Worm (Caenorhabditis elegans): ENCODE measurements around the gene F46G10.2.

The F46G10.2 gene

DNA sequence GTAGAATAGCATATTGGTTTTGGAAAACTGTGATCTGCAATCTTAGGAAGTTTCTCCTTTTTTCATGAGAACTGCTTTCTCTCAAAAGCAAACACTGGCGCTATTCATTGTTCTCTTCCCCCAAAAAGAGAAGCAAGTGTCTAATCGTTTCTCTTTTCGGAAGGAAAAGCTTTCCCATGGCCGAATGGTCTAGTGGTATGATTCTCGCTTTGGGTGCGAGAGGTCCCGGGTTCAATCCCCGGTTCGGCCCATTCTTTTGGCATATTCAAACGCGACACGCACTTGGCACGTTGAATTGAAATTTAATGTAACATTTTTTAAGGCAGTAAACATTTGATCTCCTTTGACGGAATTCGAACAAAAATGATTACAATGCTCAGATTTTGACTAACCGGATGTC is 14.9 kb upstream of the F46G10.2 start (continued):
- 0 out of 2 replicates have a peak, but pooled peaks have one; percentile 11 for TF ChIP-seq madf-9 (GFP tag; conservative IDR thresholded peaks at IDR 0.05)
- TF ChIP-seq mep-1 (tag; optimal IDR thresholded peaks at IDR 0.05): no peak
- 0 out of 2 replicates have a peak, but pooled peaks have one; percentile 11 for TF ChIP-seq T26A8.4 (GFP tag; IDR thresholded peaks at IDR 0.05)
- peak; percentile 62; the same call in 1 of the 2 replicates for TF ChIP-seq pha-4 (GFP tag; IDR thresholded peaks at IDR 0.05)
- no peak for TF ChIP-seq pha-4 (tag; optimal IDR thresholded peaks at IDR 0.05)
- peak; percentile 40 for TF ChIP-seq nhr-48 (tag; optimal IDR thresholded peaks at IDR 0.05)
- TF ChIP-seq ama-1 (optimal IDR thresholded peaks at IDR 0.05): no peak
- TF ChIP-seq mes-2 (tag; optimal IDR thresholded peaks at IDR 0.05; ENCODE audit: poor library complexity, severe bottlenecking): peak; percentile 41

DNA sequence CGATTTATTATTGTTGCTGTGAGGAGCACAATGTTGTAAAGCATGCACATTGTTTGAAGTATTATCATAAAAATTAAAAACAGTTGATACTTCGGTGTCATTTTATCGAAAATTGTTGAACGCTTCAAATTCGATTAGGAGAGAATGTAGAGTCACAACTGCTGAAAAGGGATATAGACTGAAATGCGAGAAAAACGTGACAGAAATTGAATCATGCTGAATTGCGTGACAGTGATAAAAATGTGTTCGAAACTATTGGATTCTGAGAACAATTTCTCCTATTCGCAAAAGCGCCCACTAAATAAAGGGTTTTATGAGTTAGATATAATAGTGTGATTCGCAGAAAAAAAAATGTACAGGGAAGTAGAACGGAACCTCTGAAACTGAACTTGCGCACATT is 14.0 kb upstream of the F46G10.2 start, which contains the start of gene srxa-8:
Gene srxa-8, minus strand, starts transcription at position 101 of the 400 bp plus-strand sequence.
- TF ChIP-seq mes-2 (tag; optimal IDR thresholded peaks at IDR 0.05; ENCODE audit: poor library complexity, severe bottlenecking) (no peak), nhr-28 (tag; optimal IDR thresholded peaks at IDR 0.05) (no peak), ztf-11 (tag; optimal IDR thresholded peaks at IDR 0.05) (no peak), dmd-6 (GFP tag; IDR thresholded peaks at IDR 0.05) (no peak), ZK337.2 (GFP tag; IDR thresholded peaks at IDR 0.05) (no peak), vab-7 (GFP tag; IDR thresholded peaks at IDR 0.05) (no peak), spr-1 (tag; optimal IDR thresholded peaks at IDR 0.05) (no peak), ceh-32 (tag; optimal IDR thresholded peaks at IDR 0.05; ENCODE audit: poor library complexity) (no peak), lin-13 (GFP tag; optimal IDR thresholded peaks at IDR 0.05) (no peak)

DNA sequence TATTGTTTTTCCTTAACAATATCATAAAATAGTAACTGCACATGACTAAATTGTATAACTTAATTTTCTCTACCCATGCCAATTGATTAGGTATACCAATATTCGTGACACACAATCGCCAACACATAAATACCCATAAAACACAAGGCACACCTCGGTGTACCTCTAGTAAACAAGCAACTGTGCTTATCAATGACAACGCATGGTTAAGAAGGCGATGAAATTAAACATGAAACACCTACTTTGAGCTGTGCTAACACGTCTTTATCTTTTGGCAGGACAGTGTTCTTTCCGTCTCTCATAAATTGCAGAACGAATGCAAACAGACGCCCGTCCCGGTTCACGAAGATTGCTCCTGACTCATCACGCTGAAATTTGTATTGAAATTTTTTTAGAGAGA is 12.0 kb upstream of the F46G10.2 start:
- TF ChIP-seq tra-1 (GFP tag; IDR thresholded peaks at IDR 0.05) (peak; percentile 72; the same call in 1 of the 2 replicates), mxl-3 (GFP tag; optimal IDR thresholded peaks at IDR 0.05) (peak; percentile 67), rbr-2 (tag; optimal IDR thresholded peaks at IDR 0.05) (no peak), zfp-2 (tag; optimal IDR thresholded peaks at IDR 0.05) (no peak), nhr-28 (tag; optimal IDR thresholded peaks at IDR 0.05) (peak; percentile 94), dmd-6 (GFP tag; IDR thresholded peaks at IDR 0.05) (peak; percentile 93), daf-8 (GFP tag; IDR thresholded peaks at IDR 0.05) (no peak), nhr-102 (tag; optimal IDR thresholded peaks at IDR 0.05) (peak; percentile 74), mep-1 (tag; optimal IDR thresholded peaks at IDR 0.05) (peak; percentile 34), mdl-1 (tag; optimal IDR thresholded peaks at IDR 0.05) (peak in 1 of 2 experiments; percentile 62), mes-2 (tag; optimal IDR thresholded peaks at IDR 0.05; ENCODE audit: poor library complexity, severe bottlenecking) (peak; percentile 27), tag-97 (GFP tag; IDR thresholded peaks at IDR 0.05) (no peak), ZK337.2 (GFP tag; IDR thresholded peaks at IDR 0.05) (no peak), php-3 (GFP tag; IDR thresholded peaks at IDR 0.05) (peak; percentile 93), dve-1 (tag; optimal IDR thresholded peaks at IDR 0.05; ENCODE audit: insufficient read depth) (peak; percentile 96), daf-16 (GFP tag; optimal IDR thresholded peaks at IDR 0.05) (peak in 1 of 2 experiments; percentile 86), daf-16 (tag; optimal IDR thresholded peaks at IDR 0.05) (peak; percentile 100), nhr-48 (tag; optimal IDR thresholded peaks at IDR 0.05) (peak; percentile 51), hlh-11 (tag; optimal IDR thresholded peaks at IDR 0.05) (peak; percentile 91), zip-2 (tag; optimal IDR thresholded peaks at IDR 0.05) (peak; percentile 27), vab-7 (GFP tag; IDR thresholded peaks at IDR 0.05) (no peak), pqm-1 (tag; optimal IDR thresholded peaks at IDR 0.05) (peak; percentile 92), lin-13 (GFP tag; optimal IDR thresholded peaks at IDR 0.05) (no peak), spr-3 (GFP tag; optimal IDR thresholded peaks at IDR 0.05) (no peak), ceh-20 (GFP tag; IDR thresholded peaks at IDR 0.05) (no peak), hlh-30 (tag; optimal IDR thresholded peaks at IDR 0.05; ENCODE audit: insufficient read depth) (peak; percentile 68), nhr-77 (tag; optimal IDR thresholded peaks at IDR 0.05) (peak; percentile 70), nhr-10 (tag; optimal IDR thresholded peaks at IDR 0.05) (peak; percentile 58), egl-27 (tag; optimal IDR thresholded peaks at IDR 0.05) (no peak), Y48G9A.11 (GFP tag; IDR thresholded peaks at IDR 0.05) (no peak)
